Fruit fly (Drosophila melanogaster) whole organism, embryonic: ENCODE results near the gene CG46462.

ENCODE experiments used
- CG18476 ChIP-seq: fragments of 200-800 bp; sonication (Bioruptor generic); optimal IDR thresholded peaks from 2 replicates; lab custom pipeline; 2016; ENCODE audit warnings: missing biosample characterization, mild to moderate bottlenecking, missing genetic modification characterization
- CG2712 ChIP-seq: fragments of 200-800 bp; optimal IDR thresholded peaks from 3 replicates; lab custom pipeline; 2019; ENCODE audit warnings: missing biosample characterization, mild to moderate bottlenecking, missing genetic modification characterization, moderate library complexity
- CG6683 ChIP-seq: fragments of 200-800 bp; sonication (Bioruptor generic); optimal IDR thresholded peaks from 2 replicates; lab custom pipeline; 2017; ENCODE audit warnings: missing biosample characterization, mild to moderate bottlenecking, missing genetic modification characterization, missing genetic modification reagents
- CG8944 ChIP-seq: fragments of 200-800 bp; sonication (Bioruptor generic); optimal IDR thresholded peaks from 3 replicates; lab custom pipeline; 2016; ENCODE audit warnings: missing biosample characterization, missing genetic modification characterization
- HmgZ ChIP-seq: fragments of 200-800 bp; sonication (Bioruptor generic); optimal IDR thresholded peaks from 2 replicates; lab custom pipeline; 2018; ENCODE audit warnings: missing biosample characterization, mild to moderate bottlenecking, missing genetic modification characterization
- prd ChIP-seq, 3 experiments: fragments of >200 bp in 2 of 3; fragments of 200-800 bp in 1 of 3; sonication (Bioruptor generic) in 1 of 3; optimal IDR thresholded peaks in 2 of 3; IDR thresholded peaks in 1 of 3; 2 replicates in 2 of 3; 3 replicates in 1 of 3; pipeline versions ENCODE4 v1.3.6 to Lab custom; 2017 to 2022; ENCODE audit warnings: missing biosample characterization in 1 of 3, missing genetic modification characterization in 1 of 3
- sug ChIP-seq: fragments of 200-800 bp; optimal IDR thresholded peaks from 2 replicates; lab custom pipeline; 2019; ENCODE audit warnings: missing biosample characterization, mild to moderate bottlenecking, missing genetic modification characterization, moderate library complexity

- TF ChIP-seq CG18476 (GFP tag; lab: Kevin White, UChicago) (no peak), CG8944 (no peak), sug (tag; lab: Kevin White, UChicago) (no peak), CG6683 (GFP tag; lab: Kevin White, UChicago) (no peak), HmgZ (tag; lab: Kevin White, UChicago) (no peak), prd (optimal IDR thresholded peaks at IDR 0.05; lab: Kevin White, UChicago) (no peak), prd (GFP tag; IDR thresholded peaks at IDR 0.05; lab: Robert Waterston, UW) (no peak), CG2712 (no peak)
Observed at dm6 chr3L:19931391-19931790, at the start of gene CG46462.
